Worm (Caenorhabditis elegans) whole organism, L4 larva: ENCODE results near the gene rps-11.

Source experiments
- D1046.2 ChIP-seq: fragments of 200-800 bp; sonication (Bioruptor generic); IDR thresholded peaks from 2 replicates; pipeline ENCODE4 v1.3.6; 2022; ENCODE audit warnings: missing genetic modification characterization, missing compliant biosample characterization
- F10B5.3 ChIP-seq: sonication (generic microtip); optimal IDR thresholded peaks from 2 replicates; lab custom pipeline; 2016; ENCODE audit warnings: mild to moderate bottlenecking, missing genetic modification characterization, missing compliant biosample characterization
- F49E8.2 ChIP-seq: sonication (generic microtip); optimal IDR thresholded peaks from 2 replicates; lab custom pipeline; 2016; ENCODE audit warnings: missing compliant biosample characterization, mild to moderate bottlenecking, missing genetic modification characterization, borderline replicate concordance
- R02D3.7 ChIP-seq: fragments of 150-350 bp; sonication (generic microtip); optimal IDR thresholded peaks from 3 replicates; lab custom pipeline; 2014; ENCODE audit warnings: missing biosample characterization, missing genetic modification characterization
- T20F7.1 ChIP-seq: fragments of 200-800 bp; sonication (Bioruptor generic); optimal IDR thresholded peaks from 2 replicates; lab custom pipeline; 2018; ENCODE audit warnings: mild to moderate bottlenecking, missing genetic modification characterization, missing compliant biosample characterization
- T26A8.4 ChIP-seq: fragments of 200-800 bp; sonication (Bioruptor generic); IDR thresholded peaks from 2 replicates; pipeline ENCODE4 v1.3.6; 2022; ENCODE audit warnings: missing genetic modification characterization, missing compliant biosample characterization
- Y75B8A.6 ChIP-seq: fragments of 200-800 bp; sonication (Bioruptor generic); IDR thresholded peaks from 2 replicates; pipeline ENCODE4 v1.3.6; 2022; ENCODE audit warnings: missing genetic modification reagents, missing genetic modification characterization, missing compliant biosample characterization
- ZK337.2 ChIP-seq: fragments of 200-800 bp; sonication (Bioruptor generic); IDR thresholded peaks from 2 replicates; pipeline ENCODE4 v1.3.6; 2022; ENCODE audit warnings: missing genetic modification reagents, missing genetic modification characterization, missing compliant biosample characterization
- aly-2 ChIP-seq: sonication (generic microtip); optimal IDR thresholded peaks from 2 replicates; lab custom pipeline; 2018; ENCODE audit warnings: missing biosample characterization, missing genetic modification characterization
- attf-4 ChIP-seq: sonication (generic microtip); optimal IDR thresholded peaks from 3 replicates; lab custom pipeline; 2017; ENCODE audit warnings: missing biosample characterization, missing genetic modification characterization
- ceh-28 ChIP-seq: fragments of 150-350 bp; optimal IDR thresholded peaks from 2 replicates; lab custom pipeline; 2014; ENCODE audit warnings: missing biosample characterization, missing genetic modification reagents, missing genetic modification characterization
- ces-1 ChIP-seq: fragments of 150-350 bp; sonication (generic microtip); optimal IDR thresholded peaks from 4 replicates; lab custom pipeline; 2014; ENCODE audit warnings: missing biosample characterization, missing genetic modification reagents, missing genetic modification characterization
- daf-8 ChIP-seq: fragments of 200-800 bp; sonication (Bioruptor generic); IDR thresholded peaks from 2 replicates; pipeline ENCODE4 v1.3.6; 2022; ENCODE audit warnings: missing genetic modification characterization, missing compliant biosample characterization
- dmd-6 ChIP-seq: fragments of 200-800 bp; sonication (Bioruptor generic); IDR thresholded peaks from 2 replicates; pipeline ENCODE4 v1.3.6; 2022; ENCODE audit warnings: missing genetic modification reagents, missing genetic modification characterization, missing compliant biosample characterization
- dmd-8 ChIP-seq: fragments of 200-800 bp; sonication (Bioruptor generic); IDR thresholded peaks from 2 replicates; pipeline ENCODE4 v1.3.6; 2022; ENCODE audit warnings: missing genetic modification characterization, missing compliant biosample characterization
- dmd-9 ChIP-seq: fragments of 200-800 bp; sonication (Bioruptor generic); IDR thresholded peaks from 2 replicates; pipeline ENCODE4 v1.3.6; 2022; ENCODE audit warnings: missing genetic modification reagents, missing genetic modification characterization, missing compliant biosample characterization
- dpl-1 ChIP-seq: fragments of 150-350 bp; optimal IDR thresholded peaks from 2 replicates; lab custom pipeline; 2014; ENCODE audit warnings: missing biosample characterization, missing genetic modification reagents, missing genetic modification characterization
- egl-43 ChIP-seq: fragments of 200-800 bp; sonication (Bioruptor generic); IDR thresholded peaks from 2 replicates; pipeline ENCODE4 v1.3.6; 2022; ENCODE audit warnings: missing genetic modification reagents, missing genetic modification characterization, missing compliant biosample characterization
- fkh-10 ChIP-seq: fragments of 150-350 bp; optimal IDR thresholded peaks from 2 replicates; lab custom pipeline; 2014; ENCODE audit warnings: missing biosample characterization, missing genetic modification reagents, missing genetic modification characterization
- hif-1 ChIP-seq, 2 experiments: sonication (generic microtip); optimal IDR thresholded peaks; 2 replicates each; lab custom pipeline; 2016 to 2017; ENCODE audit warnings: missing compliant biosample characterization in 2 of 2, missing genetic modification characterization in 2 of 2, missing genetic modification reagents in 2 of 2, missing genotype in 2 of 2, mild to moderate bottlenecking in 1 of 2
- hlh-30 ChIP-seq: sonication (generic microtip); optimal IDR thresholded peaks from 2 replicates; lab custom pipeline; 2017; ENCODE audit warnings: antibody characterized with exemption, mild to moderate bottlenecking, missing genetic modification characterization, missing compliant biosample characterization; ENCODE audit not compliant: insufficient read depth
- hmg-1.1 ChIP-seq: fragments of 200-800 bp; sonication (Bioruptor generic); IDR thresholded peaks from 2 replicates; pipeline ENCODE4 v1.3.6; 2022; ENCODE audit warnings: missing genetic modification reagents, missing genetic modification characterization, missing compliant biosample characterization
- lin-1 ChIP-seq: fragments of 200-800 bp; sonication (Bioruptor generic); IDR thresholded peaks from 2 replicates; pipeline ENCODE4 v1.3.6; 2022; ENCODE audit warnings: missing genetic modification reagents, missing genetic modification characterization, missing compliant biosample characterization
- lin-13 ChIP-seq: fragments of 150-350 bp; optimal IDR thresholded peaks from 2 replicates; lab custom pipeline; 2014; ENCODE audit warnings: missing biosample characterization, missing genetic modification reagents, missing genetic modification characterization
- mep-1 ChIP-seq: fragments of 150-350 bp; sonication (generic microtip); optimal IDR thresholded peaks from 3 replicates; lab custom pipeline; 2014; ENCODE audit warnings: missing biosample characterization, missing genetic modification characterization
- mxl-2 ChIP-seq: fragments of 200-800 bp; sonication (Bioruptor generic); conservative IDR thresholded peaks from 2 replicates; pipeline ENCODE4 v1.3.6; 2022; ENCODE audit warnings: missing genetic modification reagents, missing genetic modification characterization, missing compliant biosample characterization
- nhr-102 ChIP-seq: sonication (generic microtip); optimal IDR thresholded peaks from 2 replicates; lab custom pipeline; 2016; ENCODE audit warnings: mild to moderate bottlenecking, missing genetic modification characterization, moderate library complexity, missing compliant biosample characterization
- nhr-111 ChIP-seq: fragments of 200-800 bp; sonication (Bioruptor generic); optimal IDR thresholded peaks from 2 replicates; lab custom pipeline; 2018; ENCODE audit warnings: mild to moderate bottlenecking, missing genetic modification characterization, missing compliant biosample characterization
- nhr-25 ChIP-seq: sonication (generic microtip); optimal IDR thresholded peaks from 2 replicates; lab custom pipeline; 2017; ENCODE audit warnings: missing genetic modification characterization, mild to moderate bottlenecking, missing compliant biosample characterization, antibody characterized with exemption, moderate library complexity, borderline replicate concordance; ENCODE audit not compliant: insufficient read depth
- nhr-42 ChIP-seq: fragments of 200-800 bp; sonication (Bioruptor generic); IDR thresholded peaks from 2 replicates; pipeline ENCODE4 v1.3.6; 2022; ENCODE audit warnings: missing genetic modification characterization, missing compliant biosample characterization
- nhr-48 ChIP-seq: sonication (generic microtip); optimal IDR thresholded peaks from 2 replicates; lab custom pipeline; 2016; ENCODE audit warnings: mild to moderate bottlenecking, missing genetic modification characterization, missing compliant biosample characterization
- nhr-76 ChIP-seq: fragments of 150-350 bp; optimal IDR thresholded peaks from 2 replicates; lab custom pipeline; 2014; ENCODE audit warnings: missing biosample characterization, missing genetic modification characterization
- pha-4 ChIP-seq, 2 experiments: fragments of 150-350 bp in 1 of 2; fragments of 200-800 bp in 1 of 2; sonication (Bioruptor generic) in 1 of 2; IDR thresholded peaks in 1 of 2; optimal IDR thresholded peaks in 1 of 2; 2 replicates each; pipeline versions ENCODE4 v1.3.6 to Lab custom; 2014 to 2022; ENCODE audit warnings: missing genetic modification characterization in 2 of 2, missing genetic modification reagents in 2 of 2, missing biosample characterization in 1 of 2, missing compliant biosample characterization in 1 of 2
- php-3 ChIP-seq: fragments of 200-800 bp; sonication (Bioruptor generic); IDR thresholded peaks from 2 replicates; pipeline ENCODE4 v1.3.6; 2022; ENCODE audit warnings: missing genetic modification reagents, missing genetic modification characterization, missing compliant biosample characterization
- pqm-1 ChIP-seq: sonication (generic microtip); optimal IDR thresholded peaks from 2 replicates; lab custom pipeline; 2017; ENCODE audit warnings: missing biosample characterization, missing genetic modification characterization
- rbr-2 ChIP-seq: sonication (generic microtip); optimal IDR thresholded peaks from 2 replicates; lab custom pipeline; 2016; ENCODE audit warnings: missing genotype, missing genetic modification characterization, missing compliant biosample characterization
- set-16 ChIP-seq: fragments of 200-800 bp; sonication (Bioruptor generic); IDR thresholded peaks from 2 replicates; pipeline ENCODE4 v1.3.6; 2022; ENCODE audit warnings: missing genetic modification reagents, missing genetic modification characterization, missing compliant biosample characterization
- snpc-1.2 ChIP-seq: fragments of 200-800 bp; sonication (Bioruptor generic); IDR thresholded peaks from 2 replicates; pipeline ENCODE4 v1.3.6; 2022; ENCODE audit warnings: missing genetic modification reagents, missing genetic modification characterization, missing compliant biosample characterization
- snpc-4 ChIP-seq: fragments of 150-350 bp; optimal IDR thresholded peaks from 2 replicates; lab custom pipeline; 2014; ENCODE audit warnings: missing biosample characterization, missing genetic modification characterization
- spr-3 ChIP-seq: fragments of 200-800 bp; sonication (Bioruptor generic); optimal IDR thresholded peaks from 2 replicates; lab custom pipeline; 2018; ENCODE audit warnings: mild to moderate bottlenecking, missing genetic modification characterization, missing compliant biosample characterization
- unc-130 ChIP-seq: sonication (generic microtip); optimal IDR thresholded peaks from 2 replicates; lab custom pipeline; 2016; ENCODE audit warnings: missing genetic modification reagents, missing genetic modification characterization, missing compliant biosample characterization
- unc-39 ChIP-seq: sonication (generic microtip); optimal IDR thresholded peaks from 2 replicates; lab custom pipeline; 2017; ENCODE audit warnings: missing biosample characterization, missing genetic modification characterization
- unc-62 ChIP-seq, 3 experiments: fragments of 150-350 bp in 1 of 3; sonication (generic microtip); optimal IDR thresholded peaks in 2 of 3; peaks in 1 of 3; 1 replicate in 1 of 3; 2 replicates in 2 of 3; lab custom pipeline; 2014 to 2017; ENCODE audit warnings: missing biosample characterization in 3 of 3, missing genetic modification characterization in 3 of 3, missing genetic modification reagents in 3 of 3, missing genotype in 1 of 3
- vab-7 ChIP-seq: fragments of 200-800 bp; sonication (Bioruptor generic); IDR thresholded peaks from 2 replicates; pipeline ENCODE4 v1.3.6; 2022; ENCODE audit warnings: missing genetic modification reagents, missing genetic modification characterization, missing compliant biosample characterization
- zfp-2 ChIP-seq: sonication (generic microtip); optimal IDR thresholded peaks from 2 replicates; lab custom pipeline; 2016; ENCODE audit warnings: mild to moderate bottlenecking, missing genetic modification characterization, missing compliant biosample characterization
- zip-2 ChIP-seq: fragments of 150-350 bp; optimal IDR thresholded peaks from 2 replicates; lab custom pipeline; 2014; ENCODE audit warnings: missing biosample characterization, missing genetic modification characterization
- ztf-11 ChIP-seq: fragments of 150-350 bp; optimal IDR thresholded peaks from 2 replicates; lab custom pipeline; 2014; ENCODE audit warnings: missing biosample characterization, missing genetic modification characterization
- ztf-7 ChIP-seq: fragments of 150-350 bp; optimal IDR thresholded peaks from 2 replicates; lab custom pipeline; 2014; ENCODE audit warnings: missing biosample characterization, missing genetic modification characterization

Gene rps-11

ce11 chrIV:11593415-11594190 is 8.8 kb upstream of the rps-11 start, which contains the start of gene F40F11.3 (continued):
- TF ChIP-seq pqm-1 (tag; lab: Kevin White, UChicago) (peak; percentile 8), ceh-28 (tag; lab: Kevin White, UChicago) (peak; percentile 41), snpc-1.2 (peak; percentile 24), hmg-1.1 (GFP tag; lab: Robert Waterston, UW) (peak; percentile 95), unc-62 (GFP tag; optimal IDR thresholded peaks at IDR 0.05 in 1 of 2; lab: Kevin White, UChicago) (peak in 1 of 2 experiments; percentile 99), unc-62 (tag; optimal IDR thresholded peaks at IDR 0.05; lab: Kevin White, UChicago) (no peak), nhr-76 (tag; lab: Kevin White, UChicago) (no peak), snpc-4 (tag; lab: Kevin White, UChicago) (no peak), hif-1 (tag; optimal IDR thresholded peaks at IDR 0.05; lab: Kevin White, UChicago) (peak; percentile 15 to 75), zfp-2 (peak; percentile 67), nhr-111 (GFP tag; lab: Kevin White, UChicago) (no peak), php-3 (GFP tag; lab: Robert Waterston, UW) (peak; percentile 77), aly-2 (tag; lab: Kevin White, UChicago) (no peak), unc-130 (GFP tag; lab: Kevin White, UChicago) (no peak), nhr-25 (tag; lab: Kevin White, UChicago) (peak; percentile 38), nhr-102 (tag; lab: Kevin White, UChicago) (peak; percentile 34), mep-1 (tag; lab: Kevin White, UChicago) (peak; percentile 81), set-16 (no peak), D1046.2 (GFP tag; lab: Robert Waterston, UW) (no peak; the same call in 1 of the 2 replicates), dmd-6 (GFP tag; lab: Robert Waterston, UW) (peak; percentile 76), mxl-2 (GFP tag; lab: Robert Waterston, UW) (no peak), Y75B8A.6 (GFP tag; lab: Robert Waterston, UW) (no peak), hlh-30 (tag; lab: Kevin White, UChicago) (peak; percentile 94), R02D3.7 (tag; lab: Kevin White, UChicago) (no peak), dmd-9 (GFP tag; lab: Robert Waterston, UW) (peak; percentile 33; the same call in 1 of the 2 replicates), F49E8.2 (tag; lab: Kevin White, UChicago) (no peak), T20F7.1 (GFP tag; lab: Kevin White, UChicago) (peak; percentile 79), spr-3 (GFP tag; lab: Kevin White, UChicago) (no peak), ZK337.2 (GFP tag; lab: Robert Waterston, UW) (peak; percentile 65; the same call in 1 of the 2 replicates), nhr-48 (tag; lab: Kevin White, UChicago) (peak; percentile 65), lin-13 (GFP tag; lab: Kevin White, UChicago) (no peak), T26A8.4 (peak; percentile 74), zip-2 (tag; lab: Kevin White, UChicago) (no peak), ztf-11 (tag; lab: Kevin White, UChicago) (no peak), ces-1 (GFP tag; lab: Kevin White, UChicago) (peak; percentile 56), daf-8 (no peak), unc-39 (tag; lab: Kevin White, UChicago) (no peak), vab-7 (GFP tag; lab: Robert Waterston, UW) (no peak), nhr-42 (GFP tag; lab: Robert Waterston, UW) (peak; percentile 64; the same call in 1 of the 2 replicates), dpl-1 (GFP tag; lab: Kevin White, UChicago) (peak; percentile 57), attf-4 (tag; lab: Kevin White, UChicago) (peak; percentile 38), pha-4 (GFP tag; IDR thresholded peaks at IDR 0.05; lab: Robert Waterston, UW) (peak; percentile 30; the same call in 1 of the 2 replicates), pha-4 (tag; optimal IDR thresholded peaks at IDR 0.05; lab: Kevin White, UChicago) (peak; percentile 62), fkh-10 (GFP tag; lab: Kevin White, UChicago) (peak; percentile 81), F10B5.3 (peak; percentile 58), dmd-8 (GFP tag; lab: Robert Waterston, UW) (peak; percentile 25; the same call in 1 of the 2 replicates), lin-1 (GFP tag; lab: Robert Waterston, UW) (no peak; the same call in 1 of the 2 replicates), ztf-7 (tag; lab: Kevin White, UChicago) (peak; percentile 62), egl-43 (GFP tag; lab: Robert Waterston, UW) (peak; percentile 47; the same call in 1 of the 2 replicates), rbr-2 (tag; lab: Kevin White, UChicago) (peak; percentile 86)
